Worm (Caenorhabditis elegans) whole organism, L2 larva: ENCODE measurements around the gene acr-25.
A peak's percentile ranks its signal among the peaks of the same experiment; 100 is the strongest.

Experiments used
- R02D3.7 ChIP-seq: fragments of 150-350 bp; optimal IDR thresholded peaks from 2 replicates; lab custom pipeline; 2014; ENCODE audit warnings: missing biosample characterization, missing genetic modification characterization
- blmp-1 ChIP-seq: sonication (generic microtip); optimal IDR thresholded peaks from 2 replicates; lab custom pipeline; 2017; ENCODE audit warnings: missing genetic modification characterization, mild to moderate bottlenecking, missing compliant biosample characterization, antibody characterized with exemption, moderate library complexity; ENCODE audit not compliant: insufficient read depth
- ceh-16 ChIP-seq: fragments of 150-350 bp; optimal IDR thresholded peaks from 2 replicates; lab custom pipeline; 2014; ENCODE audit warnings: missing biosample characterization, missing genetic modification characterization
- ceh-82 ChIP-seq: fragments of 150-350 bp; optimal IDR thresholded peaks from 2 replicates; lab custom pipeline; 2014; ENCODE audit warnings: missing biosample characterization, missing genetic modification characterization
- mdl-1 ChIP-seq, 2 experiments: fragments of 150-350 bp in 1 of 2; sonication (generic microtip) in 1 of 2; optimal IDR thresholded peaks; 2 replicates each; lab custom pipeline; 2017; ENCODE audit warnings: missing biosample characterization in 2 of 2, missing genetic modification characterization in 2 of 2
- nhr-11 ChIP-seq: fragments of 150-350 bp; optimal IDR thresholded peaks from 2 replicates; lab custom pipeline; 2014; ENCODE audit warnings: missing biosample characterization, missing genetic modification characterization
- nhr-21 ChIP-seq: fragments of 150-350 bp; optimal IDR thresholded peaks from 2 replicates; lab custom pipeline; 2014; ENCODE audit warnings: missing biosample characterization, missing genetic modification characterization
- nhr-23 ChIP-seq: fragments of 150-350 bp; optimal IDR thresholded peaks from 2 replicates; lab custom pipeline; 2014; ENCODE audit warnings: missing biosample characterization, missing genetic modification reagents, missing genetic modification characterization
- nhr-6 ChIP-seq: fragments of 150-350 bp; optimal IDR thresholded peaks from 2 replicates; lab custom pipeline; 2014; ENCODE audit warnings: missing biosample characterization, missing genetic modification characterization
- sma-9 ChIP-seq, 2 experiments: fragments of 150-350 bp in 1 of 2; sonication (generic microtip) in 1 of 2; optimal IDR thresholded peaks; 2 replicates each; lab custom pipeline; 2014 to 2016; ENCODE audit warnings: missing genetic modification characterization in 2 of 2, mild to moderate bottlenecking in 1 of 2, missing biosample characterization in 1 of 2, missing compliant biosample characterization in 1 of 2, missing genetic modification reagents in 1 of 2, moderate library complexity in 1 of 2
- snpc-4 ChIP-seq: fragments of 150-350 bp; optimal IDR thresholded peaks from 2 replicates; lab custom pipeline; 2014; ENCODE audit warnings: missing biosample characterization, missing genetic modification characterization
- unc-62 ChIP-seq: fragments of 150-350 bp; optimal IDR thresholded peaks from 2 replicates; lab custom pipeline; 2014; ENCODE audit warnings: missing biosample characterization, missing genetic modification reagents, missing genetic modification characterization
- zag-1 ChIP-seq: fragments of 150-350 bp; optimal IDR thresholded peaks from 2 replicates; lab custom pipeline; 2014; ENCODE audit warnings: missing biosample characterization, missing genetic modification characterization
- ztf-11 ChIP-seq: sonication (generic microtip); optimal IDR thresholded peaks from 2 replicates; lab custom pipeline; 2017; ENCODE audit warnings: missing biosample characterization, missing genetic modification characterization

DNA sequence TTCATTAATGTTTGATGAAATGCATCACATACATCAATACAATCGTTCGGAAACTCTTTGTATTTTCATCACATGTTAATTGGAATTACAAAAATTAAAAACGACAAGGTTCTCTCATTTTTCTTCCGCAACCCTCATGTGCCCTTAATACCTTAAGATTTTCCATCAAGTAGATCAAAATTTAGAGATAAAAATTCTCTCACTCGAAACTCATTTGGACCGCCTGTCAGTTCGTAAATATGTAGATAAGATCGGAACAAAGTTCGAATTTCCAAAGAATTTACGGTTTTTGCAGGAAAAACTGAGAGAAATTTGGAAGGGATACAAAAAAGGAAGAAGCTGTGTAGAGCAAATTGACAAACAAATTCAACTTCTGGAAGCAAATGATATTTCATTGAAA lies 32.0 kb downstream of the acr-25 start:
- TF ChIP-seq unc-62 (GFP tag; lab: Kevin White, UChicago) = no peak
- TF ChIP-seq ceh-16 (tag; lab: Kevin White, UChicago) = peak; percentile 63
- no peak for TF ChIP-seq ceh-82
- TF ChIP-seq nhr-11 (tag; lab: Kevin White, UChicago) = no peak
- TF ChIP-seq nhr-23 (tag; lab: Kevin White, UChicago) = no peak
- no peak for TF ChIP-seq zag-1
- no peak for TF ChIP-seq ztf-11 (tag; lab: Kevin White, UChicago)
- no peak for TF ChIP-seq nhr-21
- no peak for TF ChIP-seq snpc-4 (tag; lab: Kevin White, UChicago)
- TF ChIP-seq nhr-6 = no peak
- no peak for TF ChIP-seq sma-9 (GFP tag; optimal IDR thresholded peaks at IDR 0.05; lab: Kevin White, UChicago)
- TF ChIP-seq sma-9 (tag; optimal IDR thresholded peaks at IDR 0.05; lab: Kevin White, UChicago) = no peak
- TF ChIP-seq mdl-1 (tag; optimal IDR thresholded peaks at IDR 0.05; lab: Kevin White, UChicago) = no peak
- no peak for TF ChIP-seq R02D3.7 (tag; lab: Kevin White, UChicago)
- TF ChIP-seq blmp-1 (tag; lab: Kevin White, UChicago) = no peak
